Worm (Caenorhabditis elegans): ENCODE results near the gene srd-34.

DNA sequence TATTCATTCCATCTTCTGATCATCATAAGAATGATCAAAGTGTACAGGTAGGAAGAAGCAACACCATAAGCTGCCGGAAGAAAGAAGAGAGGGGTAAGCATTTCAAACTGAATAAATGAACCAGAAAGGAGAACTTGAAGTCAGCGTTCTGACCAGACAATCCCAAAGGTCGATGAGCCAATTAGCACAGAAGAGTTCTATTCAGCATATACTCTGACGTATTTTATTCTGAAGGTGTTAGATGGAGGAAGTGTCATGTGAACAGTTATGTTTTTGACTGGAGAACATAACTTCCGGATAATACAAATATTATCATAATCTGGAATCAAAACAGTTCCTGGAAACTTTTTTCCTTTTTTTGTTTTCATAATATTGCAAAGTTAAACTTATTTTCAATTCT is 39.8 kb upstream of the srd-34 start, which contains the start of gene srg-32:
- TF ChIP-seq snpc-4 (tag; optimal IDR thresholded peaks at IDR 0.05): no peak
- no peak for TF ChIP-seq fos-1 (tag; optimal IDR thresholded peaks at IDR 0.05)
- no peak for TF ChIP-seq skn-1 (tag; optimal IDR thresholded peaks at IDR 0.05)
- TF ChIP-seq egl-27 (tag; optimal IDR thresholded peaks at IDR 0.05): no peak
- TF ChIP-seq tbx-2 (tag; optimal IDR thresholded peaks at IDR 0.05): no peak
